Fruit fly (Drosophila melanogaster): ENCODE measurements around the gene CG17475.

DNA sequence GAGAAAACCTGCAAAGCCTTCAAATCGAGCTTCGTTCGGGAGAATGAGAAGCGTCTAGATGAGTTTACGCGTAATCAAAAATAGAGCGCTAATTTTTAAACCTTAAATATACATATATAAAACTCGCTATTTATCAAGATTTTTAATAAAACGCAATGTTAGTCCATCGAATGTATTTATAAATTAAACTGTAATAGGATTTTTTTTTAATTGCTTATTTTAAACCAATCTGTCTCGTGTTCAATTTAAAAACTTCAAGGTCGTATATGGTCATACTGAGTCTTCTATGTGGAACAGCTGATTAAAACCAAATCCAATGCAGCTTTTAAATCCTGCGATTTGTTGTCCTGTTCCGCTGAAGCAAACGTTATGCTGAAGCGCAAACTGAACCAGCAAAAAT is 20.1 kb upstream of the CG17475 start, which contains the start of gene Smug:
- no peak for TF ChIP-seq CG6163 (GFP tag; IDR thresholded peaks at IDR 0.05)
- TF ChIP-seq esn (GFP tag; optimal IDR thresholded peaks at IDR 0.05) = no peak
- TF ChIP-seq Lpt (GFP tag; optimal IDR thresholded peaks at IDR 0.05) = no peak
- TF ChIP-seq CG4318 (GFP tag; optimal IDR thresholded peaks at IDR 0.05) = no peak
- no peak for TF ChIP-seq Blimp-1 (GFP tag; optimal IDR thresholded peaks at IDR 0.05)
- no peak for TF ChIP-seq CG10631 (GFP tag; optimal IDR thresholded peaks at IDR 0.05)
- TF ChIP-seq CG11902 (GFP tag; optimal IDR thresholded peaks at IDR 0.05) = no peak
- TF ChIP-seq CG7368 (GFP tag; optimal IDR thresholded peaks at IDR 0.05) = no peak
- TF ChIP-seq Ets96B (tag; optimal IDR thresholded peaks at IDR 0.05) = no peak
- TF ChIP-seq CG8119 (GFP tag; IDR thresholded peaks at IDR 0.05) = no peak
- no peak for TF ChIP-seq CG16779 (tag; optimal IDR thresholded peaks at IDR 0.05)
- no peak for TF ChIP-seq achi (GFP tag; optimal IDR thresholded peaks at IDR 0.05)
- no peak for TF ChIP-seq acj6 (GFP tag; optimal IDR thresholded peaks at IDR 0.05)
